Fruit fly (Drosophila melanogaster) whole organism, prepupa: ENCODE results near the gene Tengl1.

Experiments used
- Blimp-1 ChIP-seq: fragments of 200-800 bp; sonication (Bioruptor generic); optimal IDR thresholded peaks from 3 replicates; lab custom pipeline; 2017; ENCODE audit warnings: missing biosample characterization, missing genetic modification characterization, mild to moderate bottlenecking, moderate library complexity, missing genetic modification reagents
- CG10631 ChIP-seq: fragments of 200-800 bp; sonication (Bioruptor generic); optimal IDR thresholded peaks from 2 replicates; lab custom pipeline; 2016; ENCODE audit warnings: missing biosample characterization, missing genetic modification characterization
- CG11762 ChIP-seq: fragments of 200-800 bp; sonication (Bioruptor generic); optimal IDR thresholded peaks from 3 replicates; lab custom pipeline; 2016; ENCODE audit warnings: missing biosample characterization, missing genetic modification characterization; ENCODE audit not compliant: insufficient read depth
- CG15336 ChIP-seq: fragments of 200-800 bp; sonication (Bioruptor generic); IDR thresholded peaks from 2 replicates; pipeline ENCODE4 v1.3.6; 2022; ENCODE audit warnings: missing biosample characterization, missing genetic modification characterization
- CG1621 ChIP-seq: fragments of 200-800 bp; sonication (Bioruptor generic); optimal IDR thresholded peaks from 3 replicates; lab custom pipeline; 2018; ENCODE audit warnings: missing biosample characterization, mild to moderate bottlenecking, missing genetic modification characterization
- CG16779 ChIP-seq: fragments of 200-800 bp; sonication (Bioruptor generic); optimal IDR thresholded peaks from 3 replicates; lab custom pipeline; 2017; ENCODE audit warnings: missing biosample characterization, mild to moderate bottlenecking, missing genetic modification characterization
- CG3032 ChIP-seq: fragments of 200-800 bp; optimal IDR thresholded peaks from 2 replicates; lab custom pipeline; 2019; ENCODE audit warnings: missing biosample characterization, mild to moderate bottlenecking, missing genetic modification characterization, moderate library complexity
- CG32006 ChIP-seq: fragments of 200-800 bp; sonication (Bioruptor generic); optimal IDR thresholded peaks from 3 replicates; lab custom pipeline; 2017; ENCODE audit warnings: missing biosample characterization, mild to moderate bottlenecking, missing genetic modification characterization
- CG34406 ChIP-seq: fragments of 200-800 bp; sonication (Bioruptor generic); optimal IDR thresholded peaks from 3 replicates; lab custom pipeline; 2016; ENCODE audit warnings: missing biosample characterization, missing genetic modification characterization
- CG3919 ChIP-seq: fragments of 200-800 bp; sonication (Bioruptor generic); optimal IDR thresholded peaks from 3 replicates; lab custom pipeline; 2016; ENCODE audit warnings: missing biosample characterization, missing genetic modification characterization
- CG4318 ChIP-seq: fragments of 200-800 bp; sonication (Bioruptor generic); optimal IDR thresholded peaks from 3 replicates; lab custom pipeline; 2017; ENCODE audit warnings: missing biosample characterization, mild to moderate bottlenecking, missing genetic modification characterization
- CG6276 ChIP-seq: fragments of 200-800 bp; sonication (Bioruptor generic); optimal IDR thresholded peaks from 2 replicates; lab custom pipeline; 2017; ENCODE audit warnings: missing biosample characterization, mild to moderate bottlenecking, missing genetic modification characterization
- CG7368 ChIP-seq: fragments of 200-800 bp; sonication (Bioruptor generic); optimal IDR thresholded peaks from 3 replicates; lab custom pipeline; 2016; ENCODE audit warnings: missing biosample characterization, missing genetic modification characterization
- CG8632 ChIP-seq: fragments of 200-800 bp; sonication (Bioruptor generic); optimal IDR thresholded peaks from 3 replicates; lab custom pipeline; 2016; ENCODE audit warnings: missing biosample characterization, missing genetic modification characterization
- Eip75B ChIP-seq: fragments of 200-800 bp; sonication (Bioruptor generic); optimal IDR thresholded peaks from 3 replicates; lab custom pipeline; 2016; ENCODE audit warnings: missing biosample characterization, missing genetic modification characterization
- Eip78C ChIP-seq: fragments of 200-800 bp; sonication (Bioruptor generic); peaks from one replicate; lab custom pipeline; 2016; ENCODE audit warnings: missing biosample characterization, missing genetic modification characterization
- Gug ChIP-seq: fragments of 200-800 bp; sonication (Bioruptor generic); IDR thresholded peaks from 2 replicates; pipeline ENCODE4 v1.3.6; 2022; ENCODE audit warnings: missing biosample characterization, missing genetic modification characterization
- Hr38 ChIP-seq: sonication (Bioruptor generic); optimal IDR thresholded peaks from 2 replicates; lab custom pipeline; 2016; ENCODE audit warnings: missing biosample characterization, missing genetic modification characterization
- Hr39 ChIP-seq: fragments of 200-800 bp; sonication (Bioruptor generic); optimal IDR thresholded peaks from 2 replicates; lab custom pipeline; 2016; ENCODE audit warnings: missing biosample characterization, missing genetic modification characterization
- Hr4 ChIP-seq: fragments of 200-800 bp; sonication (Bioruptor generic); optimal IDR thresholded peaks from 3 replicates; lab custom pipeline; 2016; ENCODE audit warnings: missing biosample characterization, missing genetic modification characterization
- Lpt ChIP-seq: fragments of 200-800 bp; sonication (Bioruptor generic); optimal IDR thresholded peaks from 3 replicates; lab custom pipeline; 2016; ENCODE audit warnings: missing biosample characterization, missing genetic modification characterization
- Met ChIP-seq: fragments of 200-800 bp; sonication (Bioruptor generic); optimal IDR thresholded peaks from 3 replicates; lab custom pipeline; 2016; ENCODE audit warnings: missing biosample characterization, missing genetic modification characterization
- OdsH ChIP-seq: fragments of 200-800 bp; sonication (Bioruptor generic); optimal IDR thresholded peaks from 3 replicates; lab custom pipeline; 2016; ENCODE audit warnings: missing biosample characterization, missing genetic modification characterization
- Sox14 ChIP-seq: fragments of 200-800 bp; sonication (Bioruptor generic); optimal IDR thresholded peaks from 3 replicates; lab custom pipeline; 2016; ENCODE audit warnings: missing biosample characterization, missing genetic modification characterization
- Sox15 ChIP-seq: fragments of 200-800 bp; sonication (Bioruptor generic); optimal IDR thresholded peaks from 3 replicates; lab custom pipeline; 2016; ENCODE audit warnings: missing biosample characterization, missing genetic modification characterization
- achi ChIP-seq: fragments of 200-800 bp; sonication (Bioruptor generic); optimal IDR thresholded peaks from 3 replicates; lab custom pipeline; 2016; ENCODE audit warnings: missing biosample characterization, missing genetic modification characterization
- dsx ChIP-seq: fragments of 200-800 bp; optimal IDR thresholded peaks from 3 replicates; lab custom pipeline; 2019; ENCODE audit warnings: missing biosample characterization, mild to moderate bottlenecking, missing genetic modification characterization, moderate library complexity; ENCODE audit not compliant: poor library complexity, severe bottlenecking
- eg ChIP-seq: fragments of 200-800 bp; sonication (Bioruptor generic); IDR thresholded peaks from 3 replicates; pipeline ENCODE4 v1.3.6; 2022; ENCODE audit warnings: missing biosample characterization, missing genetic modification characterization
- esn ChIP-seq: fragments of 200-800 bp; sonication (Bioruptor generic); optimal IDR thresholded peaks from 2 replicates; lab custom pipeline; 2016; ENCODE audit warnings: missing biosample characterization, mild to moderate bottlenecking, missing genetic modification characterization, moderate library complexity
- fd59A ChIP-seq: fragments of 200-800 bp; sonication (Bioruptor generic); optimal IDR thresholded peaks from 2 replicates; lab custom pipeline; 2017; ENCODE audit warnings: missing biosample characterization, mild to moderate bottlenecking, missing genetic modification characterization, missing genetic modification reagents
- fkh ChIP-seq: fragments of 200-800 bp; sonication (Bioruptor generic); optimal IDR thresholded peaks from 3 replicates; lab custom pipeline; 2017; ENCODE audit warnings: missing biosample characterization, mild to moderate bottlenecking, missing genetic modification characterization, moderate library complexity
- pdm3 ChIP-seq: fragments of 200-800 bp; sonication (Bioruptor generic); optimal IDR thresholded peaks from 3 replicates; lab custom pipeline; 2016; ENCODE audit warnings: missing biosample characterization, missing genetic modification characterization
- salr ChIP-seq, 2 experiments: fragments of 200-800 bp; sonication (Bioruptor generic); optimal IDR thresholded peaks; 3 replicates each; lab custom pipeline; 2016 to 2018; ENCODE audit warnings: missing biosample characterization in 2 of 2, missing genetic modification characterization in 2 of 2, mild to moderate bottlenecking in 1 of 2
- spab ChIP-seq: fragments of 200-800 bp; sonication (Bioruptor generic); optimal IDR thresholded peaks from 2 replicates; lab custom pipeline; 2017; ENCODE audit warnings: missing biosample characterization, mild to moderate bottlenecking, missing genetic modification characterization, missing genetic modification reagents
- ss ChIP-seq, 2 experiments: fragments of 200-800 bp; sonication (Bioruptor generic); optimal IDR thresholded peaks; 2 replicates in 1 of 2; 3 replicates in 1 of 2; lab custom pipeline; 2017 to 2018; ENCODE audit warnings: mild to moderate bottlenecking in 2 of 2, missing biosample characterization in 2 of 2, missing genetic modification characterization in 2 of 2, moderate library complexity in 1 of 2
- topi ChIP-seq: fragments of 200-800 bp; sonication (Bioruptor generic); optimal IDR thresholded peaks from 3 replicates; lab custom pipeline; 2016; ENCODE audit warnings: missing biosample characterization, missing genetic modification characterization

The Tengl1 gene

dm6 chr2L:2198613-2199432 is 41.6 kb downstream of the Tengl1 start (continued):
- TF ChIP-seq ss (GFP tag; optimal IDR thresholded peaks at IDR 0.05; lab: Kevin White, UChicago) (peak; percentile 92 to 93), Sox14 (peak; percentile 99), CG6276 (GFP tag; lab: Kevin White, UChicago) (peak; percentile 96), CG32006 (GFP tag; lab: Kevin White, UChicago) (peak; percentile 98), Hr38 (GFP tag; lab: Kevin White, UChicago) (peak; percentile 51), CG7368 (GFP tag; lab: Kevin White, UChicago) (peak; percentile 94), CG3032 (tag; lab: Kevin White, UChicago) (peak; percentile 97), CG4318 (GFP tag; lab: Kevin White, UChicago) (peak; percentile 95), CG1621 (peak; percentile 94), pdm3 (peak; percentile 99), dsx (GFP tag; lab: Kevin White, UChicago) (peak; percentile 94), spab (GFP tag; lab: Kevin White, UChicago) (peak; percentile 96), Lpt (GFP tag; lab: Kevin White, UChicago) (peak; percentile 97), CG11762 (GFP tag; lab: Kevin White, UChicago) (peak; percentile 98), topi (peak; percentile 99), CG34406 (GFP tag; lab: Kevin White, UChicago) (peak; percentile 98)

- peak; percentile 3 for TF ChIP-seq esn (GFP tag; lab: Kevin White, UChicago)
- no peak for TF ChIP-seq Sox15 (GFP tag; lab: Kevin White, UChicago)
- no peak for TF ChIP-seq CG10631
- no peak for TF ChIP-seq spab (GFP tag; lab: Kevin White, UChicago)
- no peak for TF ChIP-seq Hr4 (GFP tag; lab: Kevin White, UChicago)
- no peak for TF ChIP-seq CG16779 (tag; lab: Kevin White, UChicago)
- no peak for TF ChIP-seq CG4318 (GFP tag; lab: Kevin White, UChicago)
Observed at dm6 chr2L:2198119-2198494, 42.3 kb downstream of the Tengl1 start.

- TF ChIP-seq CG11762 (GFP tag; lab: Kevin White, UChicago) (no peak), Hr39 (no peak), Met (GFP tag; lab: Kevin White, UChicago) (no peak), eg (GFP tag; lab: Robert Waterston, UW) (no peak), Blimp-1 (GFP tag; lab: Kevin White, UChicago) (no peak), CG15336 (GFP tag; lab: Robert Waterston, UW) (no peak), Eip75B (no peak), CG6276 (GFP tag; lab: Kevin White, UChicago) (peak; percentile 48), Eip78C (GFP tag; lab: Kevin White, UChicago) (no peak), Hr38 (GFP tag; lab: Kevin White, UChicago) (no peak), CG3919 (GFP tag; lab: Kevin White, UChicago) (no peak), CG8632 (GFP tag; lab: Kevin White, UChicago) (peak; percentile 33), OdsH (GFP tag; lab: Kevin White, UChicago) (no peak), spab (GFP tag; lab: Kevin White, UChicago) (no peak), achi (GFP tag; lab: Kevin White, UChicago) (peak; percentile 22), CG10631 (peak; percentile 26), Hr4 (GFP tag; lab: Kevin White, UChicago) (no peak), CG1621 (no peak), fkh (GFP tag; lab: Kevin White, UChicago) (peak; percentile 61), salr (GFP tag; optimal IDR thresholded peaks at IDR 0.05; lab: Kevin White, UChicago) (peak in 1 of 2 experiments; percentile 36), topi (no peak), fd59A (GFP tag; lab: Kevin White, UChicago) (peak; percentile 10), CG32006 (GFP tag; lab: Kevin White, UChicago) (peak; percentile 3), Gug (no peak), ss (GFP tag; optimal IDR thresholded peaks at IDR 0.05; lab: Kevin White, UChicago) (no peak), CG4318 (GFP tag; lab: Kevin White, UChicago) (no peak)
Observed at dm6 chr2L:2197475-2198118, 42.8 kb downstream of the Tengl1 start, which contains the start of gene COX7AL2. TSS of gene COX7AL2 (minus strand) at chr2L:2197912.
